Worm (Caenorhabditis elegans) whole organism, young adult: Measurements from ENCODE around the gene nhr-153.

Experiments
- B0019.2 ChIP-seq: fragments of 200-800 bp; sonication (Bioruptor generic); conservative IDR thresholded peaks from 2 replicates; pipeline ENCODE4 v1.3.6; 2022; ENCODE audit warnings: missing genetic modification reagents, missing genetic modification characterization, missing compliant biosample characterization
- F10E7.11 ChIP-seq: sonication (generic microtip); optimal IDR thresholded peaks from 2 replicates; lab custom pipeline; 2017; ENCODE audit warnings: mild to moderate bottlenecking, missing genetic modification characterization, moderate library complexity, missing compliant biosample characterization
- F33H1.4 ChIP-seq: fragments of 200-800 bp; sonication (Bioruptor generic); IDR thresholded peaks from 2 replicates; pipeline ENCODE4 v1.3.6; 2022; ENCODE audit warnings: missing genetic modification reagents, missing genetic modification characterization, missing compliant biosample characterization
- F57A8.1 ChIP-seq: fragments of 200-800 bp; sonication (Bioruptor generic); optimal IDR thresholded peaks from 2 replicates; lab custom pipeline; 2018; ENCODE audit warnings: mild to moderate bottlenecking, missing genetic modification characterization, moderate library complexity, missing compliant biosample characterization
- F57C9.4 ChIP-seq: sonication (generic microtip); optimal IDR thresholded peaks from 2 replicates; lab custom pipeline; 2017; ENCODE audit warnings: mild to moderate bottlenecking, missing genetic modification characterization, missing compliant biosample characterization
- K12H6.12 ChIP-seq: fragments of 200-800 bp; sonication (Bioruptor generic); optimal IDR thresholded peaks from 2 replicates; lab custom pipeline; 2018; ENCODE audit warnings: mild to moderate bottlenecking, missing genetic modification characterization, missing compliant biosample characterization
- T26A5.8 ChIP-seq: sonication (generic microtip); optimal IDR thresholded peaks from 2 replicates; lab custom pipeline; 2016; ENCODE audit warnings: missing genetic modification characterization, missing compliant biosample characterization
- attf-3 ChIP-seq: fragments of 200-800 bp; sonication (Bioruptor generic); conservative IDR thresholded peaks from 2 replicates; pipeline ENCODE4 v1.3.6; 2022; ENCODE audit warnings: missing genetic modification reagents, missing genetic modification characterization, missing compliant biosample characterization
- attf-6 ChIP-seq: fragments of 200-800 bp; sonication (Bioruptor generic); IDR thresholded peaks from 2 replicates; pipeline ENCODE4 v1.3.6; 2022; ENCODE audit warnings: missing genetic modification reagents, missing genetic modification characterization, missing compliant biosample characterization
- cebp-1 ChIP-seq, 2 experiments: fragments of 200-800 bp in 1 of 2; sonication (Bioruptor generic) in 1 of 2; sonication (generic microtip) in 1 of 2; IDR thresholded peaks in 1 of 2; optimal IDR thresholded peaks in 1 of 2; 2 replicates each; pipeline versions ENCODE4 v1.3.6 to Lab custom; 2017 to 2022; ENCODE audit warnings: missing compliant biosample characterization in 2 of 2, missing genetic modification characterization in 2 of 2, mild to moderate bottlenecking in 1 of 2, missing genetic modification reagents in 1 of 2, moderate library complexity in 1 of 2
- ceh-40 ChIP-seq: fragments of 200-800 bp; sonication (Bioruptor generic); IDR thresholded peaks from 2 replicates; pipeline ENCODE4 v1.3.6; 2022; ENCODE audit warnings: missing genetic modification characterization, missing compliant biosample characterization
- ceh-91 ChIP-seq: fragments of 200-800 bp; sonication (Bioruptor generic); IDR thresholded peaks from 2 replicates; pipeline ENCODE4 v1.3.6; 2022; ENCODE audit warnings: missing genetic modification reagents, missing genetic modification characterization, missing compliant biosample characterization
- hlh-26 ChIP-seq: fragments of 200-800 bp; sonication (Bioruptor generic); conservative IDR thresholded peaks from 2 replicates; pipeline ENCODE4 v1.3.6; 2022; ENCODE audit warnings: missing genetic modification reagents, missing genetic modification characterization, missing compliant biosample characterization
- hsf-1 ChIP-seq: fragments of 200-800 bp; sonication (Bioruptor generic); IDR thresholded peaks from 2 replicates; pipeline ENCODE4 v1.3.6; 2022; ENCODE audit warnings: missing genetic modification reagents, missing genetic modification characterization, missing compliant biosample characterization
- let-526 ChIP-seq: fragments of 200-800 bp; sonication (Bioruptor generic); IDR thresholded peaks from 2 replicates; pipeline ENCODE4 v1.3.6; 2022; ENCODE audit warnings: missing genetic modification reagents, missing genetic modification characterization, missing compliant biosample characterization
- lin-54 ChIP-seq: fragments of 200-800 bp; sonication (Bioruptor generic); optimal IDR thresholded peaks from 2 replicates; lab custom pipeline; 2018; ENCODE audit warnings: mild to moderate bottlenecking, missing genetic modification characterization, missing compliant biosample characterization
- lsl-1 ChIP-seq: fragments of 200-800 bp; sonication (Bioruptor generic); optimal IDR thresholded peaks from 2 replicates; lab custom pipeline; 2018; ENCODE audit warnings: mild to moderate bottlenecking, missing genetic modification characterization, moderate library complexity, missing compliant biosample characterization
- lsy-27 ChIP-seq: sonication (generic microtip); optimal IDR thresholded peaks from 2 replicates; lab custom pipeline; 2017; ENCODE audit warnings: missing genetic modification characterization, mild to moderate bottlenecking, missing compliant biosample characterization, antibody characterized with exemption, missing genotype, borderline replicate concordance; ENCODE audit not compliant: insufficient read depth
- madf-3 ChIP-seq: fragments of 200-800 bp; sonication (Bioruptor generic); IDR thresholded peaks from 2 replicates; pipeline ENCODE4 v1.3.6; 2022; ENCODE audit warnings: missing genetic modification reagents, missing genetic modification characterization, missing compliant biosample characterization
- madf-8 ChIP-seq: fragments of 200-800 bp; sonication (Bioruptor generic); conservative IDR thresholded peaks from 2 replicates; pipeline ENCODE4 v1.3.6; 2022; ENCODE audit warnings: missing genetic modification reagents, missing genetic modification characterization, missing compliant biosample characterization
- mcd-1 ChIP-seq: fragments of 200-800 bp; sonication (Bioruptor generic); IDR thresholded peaks from 2 replicates; pipeline ENCODE4 v1.3.6; 2022; ENCODE audit warnings: missing genetic modification reagents, missing genetic modification characterization, missing compliant biosample characterization
- mel-28 ChIP-seq: sonication (generic microtip); optimal IDR thresholded peaks from 2 replicates; lab custom pipeline; 2016; ENCODE audit warnings: borderline replicate concordance, mild to moderate bottlenecking, missing genetic modification characterization, missing compliant biosample characterization
- nhr-80 ChIP-seq: sonication (generic microtip); optimal IDR thresholded peaks from 2 replicates; lab custom pipeline; 2016; ENCODE audit warnings: missing genetic modification characterization, missing compliant biosample characterization
- sea-2 ChIP-seq: fragments of 200-800 bp; sonication (Bioruptor generic); IDR thresholded peaks from 2 replicates; pipeline ENCODE4 v1.3.6; 2022; ENCODE audit warnings: missing genetic modification characterization, missing compliant biosample characterization
- unc-130 ChIP-seq: sonication (generic microtip); optimal IDR thresholded peaks from 2 replicates; lab custom pipeline; 2016; ENCODE audit warnings: missing genetic modification reagents, missing genetic modification characterization, missing compliant biosample characterization
- zfh-2 ChIP-seq: fragments of 200-800 bp; sonication (Bioruptor generic); conservative IDR thresholded peaks from 2 replicates; pipeline ENCODE4 v1.3.6; 2022; ENCODE audit warnings: missing genetic modification reagents, missing genetic modification characterization, missing compliant biosample characterization
- ztf-22 ChIP-seq: fragments of 200-800 bp; sonication (Bioruptor generic); optimal IDR thresholded peaks from 2 replicates; lab custom pipeline; 2018; ENCODE audit warnings: mild to moderate bottlenecking, missing genetic modification characterization, moderate library complexity, missing compliant biosample characterization

The nhr-153 gene

DNA sequence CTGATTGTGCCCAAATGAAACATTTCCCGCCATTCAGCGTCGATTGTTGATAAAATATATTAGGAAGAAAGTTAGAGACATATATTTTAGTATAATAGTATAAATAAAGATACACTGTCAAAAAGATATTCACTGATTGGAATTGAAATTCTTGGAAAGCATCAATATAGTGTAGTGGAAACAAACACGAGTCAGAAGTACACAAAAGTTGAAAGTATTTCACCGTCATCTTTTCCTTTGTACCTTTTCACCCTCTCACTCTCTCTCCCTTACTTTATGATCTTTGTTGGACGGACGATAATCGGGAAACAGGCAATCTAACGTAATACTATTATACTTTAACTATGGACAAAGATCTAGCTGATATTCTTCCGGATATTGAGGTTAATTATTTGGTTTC is 10.0 kb upstream of the nhr-153 start, which contains the start of gene nhr-208:
nhr-208 (plus strand) TSS at position 288 of the 400 bp plus-strand sequence.
- no peak for TF ChIP-seq T26A5.8

DNA sequence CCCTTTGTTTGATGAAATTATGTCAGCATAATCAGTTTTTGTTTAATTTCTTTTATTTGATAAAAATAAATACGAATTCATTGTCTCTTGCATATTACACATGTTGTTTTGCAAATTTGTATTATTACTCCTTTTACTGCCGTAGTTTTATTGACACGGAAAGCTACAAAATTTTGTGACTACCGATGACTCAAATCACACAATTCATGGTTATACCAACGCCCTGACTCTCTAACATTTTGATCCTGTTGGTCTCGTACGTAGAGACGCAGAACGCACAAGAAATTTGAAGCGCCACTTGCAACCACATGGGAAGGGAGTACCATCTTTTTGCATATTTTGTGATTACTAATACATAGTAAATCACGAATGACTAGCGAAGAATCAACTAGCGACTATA is 8.2 kb upstream of the nhr-153 start, which contains the start of gene nhr-207:
nhr-207 (plus strand) TSS at position 282 of the 400 bp plus-strand sequence.
- TF ChIP-seq lsl-1 (GFP tag; lab: Kevin White, UChicago) (no peak), hsf-1 (GFP tag; lab: Robert Waterston, UW) (no peak), unc-130 (GFP tag; lab: Kevin White, UChicago) (no peak), lin-54 (GFP tag; lab: Kevin White, UChicago) (no peak), nhr-80 (tag; lab: Kevin White, UChicago) (peak; percentile 39), F33H1.4 (GFP tag; lab: Robert Waterston, UW) (no peak)

DNA sequence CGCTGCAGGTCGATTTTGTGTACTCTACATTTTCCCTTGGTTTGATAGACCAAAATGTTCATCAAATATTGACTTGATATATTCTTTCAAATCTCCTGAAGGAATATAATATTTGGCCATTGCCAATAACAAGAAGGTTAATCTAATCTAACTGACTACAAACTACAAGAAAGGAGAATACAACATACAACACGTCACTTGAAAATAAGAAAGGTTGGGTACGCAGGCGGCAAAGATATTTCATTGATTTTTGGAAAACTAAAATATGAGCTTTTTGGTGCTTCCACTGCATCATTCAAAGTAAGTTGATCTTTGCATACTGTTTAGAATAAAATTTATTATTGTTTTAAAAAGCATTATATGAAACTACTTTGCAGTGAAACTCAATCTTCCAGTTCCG is 5.9 kb upstream of the nhr-153 start, which contains the start of gene nhr-209:
nhr-209 (plus strand) TSS at position 27 of the 400 bp plus-strand sequence.
- TF ChIP-seq lin-54 (GFP tag; lab: Kevin White, UChicago) = no peak

DNA sequence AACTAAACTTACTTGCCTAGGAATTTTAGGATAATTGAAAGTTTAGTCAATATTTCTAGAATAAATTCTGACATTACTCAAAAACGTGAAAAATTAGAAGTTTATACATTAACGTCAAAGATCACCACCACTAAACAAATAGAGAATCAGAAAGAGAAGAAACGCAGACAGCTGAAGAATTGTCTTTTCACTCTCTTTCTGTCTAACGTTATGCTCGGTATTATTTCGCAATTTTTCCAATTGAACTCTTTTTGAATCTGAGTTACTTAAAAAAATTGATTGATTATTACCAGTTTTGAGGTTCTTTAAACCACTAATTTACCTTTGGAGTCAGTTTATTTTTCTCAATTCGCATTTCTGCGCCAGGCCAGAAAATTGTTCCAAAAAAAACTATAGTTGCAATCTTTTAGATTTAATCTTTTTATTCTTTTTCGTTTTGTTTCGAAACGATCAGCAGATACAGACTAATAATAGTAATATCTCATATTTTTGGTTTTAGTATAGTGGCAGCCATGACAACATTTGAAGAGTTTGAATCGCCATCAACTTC is 3.2 kb upstream of the nhr-153 start, which contains the start of gene nhr-154:
nhr-154 (plus strand) TSS at position 500 of the 550 bp plus-strand sequence.
- no peak for TF ChIP-seq ceh-91 (GFP tag; lab: Robert Waterston, UW)
- peak; percentile 91 for TF ChIP-seq cebp-1 (GFP tag; IDR thresholded peaks at IDR 0.05; lab: Robert Waterston, UW)
- peak; percentile 97 for TF ChIP-seq cebp-1 (tag; optimal IDR thresholded peaks at IDR 0.05; lab: Kevin White, UChicago)
- TF ChIP-seq F57A8.1 = no peak
- no peak for TF ChIP-seq attf-3
- no peak for TF ChIP-seq madf-8 (GFP tag; lab: Robert Waterston, UW)
- TF ChIP-seq F10E7.11 = no peak
- peak; percentile 1 for TF ChIP-seq nhr-80 (tag; lab: Kevin White, UChicago)
- no peak for TF ChIP-seq ceh-40 (GFP tag; lab: Robert Waterston, UW)
- no peak for TF ChIP-seq K12H6.12 (tag; lab: Kevin White, UChicago)
- no peak for TF ChIP-seq let-526 (GFP tag; lab: Robert Waterston, UW)
- no peak for TF ChIP-seq F57C9.4 (tag; lab: Kevin White, UChicago)
- TF ChIP-seq mcd-1 (GFP tag; lab: Robert Waterston, UW) = no peak
- no peak for TF ChIP-seq lsl-1 (GFP tag; lab: Kevin White, UChicago)

DNA sequence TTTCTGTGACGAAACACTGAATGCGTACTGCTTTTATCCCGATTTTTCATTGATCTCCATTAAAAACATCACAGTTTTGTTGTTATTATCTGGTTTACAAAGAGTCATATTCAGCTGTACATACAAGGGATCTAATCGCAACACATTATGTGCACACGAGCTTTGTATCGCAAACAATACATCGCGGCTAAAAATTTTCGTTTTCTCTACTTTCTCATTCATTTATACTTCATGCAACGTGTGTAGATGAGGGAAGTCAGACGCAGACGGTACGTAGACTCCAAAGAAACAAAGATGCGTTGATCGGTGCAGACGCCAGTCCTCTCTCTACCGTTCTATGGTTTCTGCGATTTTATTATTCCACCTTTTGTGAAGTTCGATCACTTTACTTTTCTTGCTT is 2.8 kb downstream of the nhr-153 start, which contains the start of gene nhr-136:
nhr-136 (plus strand) TSS at position 301 of the 400 bp plus-strand sequence.
- TF ChIP-seq madf-3 (GFP tag; lab: Robert Waterston, UW) (no peak), nhr-80 (tag; lab: Kevin White, UChicago) (peak; percentile 2), K12H6.12 (tag; lab: Kevin White, UChicago) (no peak)

DNA sequence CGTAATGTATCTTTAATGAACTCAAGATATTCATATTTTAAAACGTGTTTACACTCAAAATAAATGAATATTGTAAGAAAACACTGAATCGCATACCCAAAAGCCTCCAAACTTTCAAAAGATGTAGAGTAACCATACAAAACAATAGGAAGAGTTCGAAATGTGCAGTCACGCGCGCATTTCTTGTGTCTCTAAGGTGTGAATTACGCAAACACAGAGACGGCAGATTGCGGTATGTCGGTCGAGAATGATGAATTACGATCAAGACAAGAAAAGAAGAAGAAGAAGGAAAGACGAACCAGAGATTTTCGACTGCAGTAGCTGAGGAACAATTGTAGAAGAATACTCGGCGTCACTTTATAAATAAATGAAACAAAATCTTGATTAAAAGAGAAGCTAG is 7.4 kb downstream of the nhr-153 start, which contains the start of gene lhpp-1:
lhpp-1 (minus strand) TSS at position 354 of the 400 bp plus-strand sequence.
- TF ChIP-seq attf-3 (no peak), F33H1.4 (GFP tag; lab: Robert Waterston, UW) (no peak), sea-2 (GFP tag; lab: Robert Waterston, UW) (no peak), lsl-1 (GFP tag; lab: Kevin White, UChicago) (no peak), attf-6 (GFP tag; lab: Robert Waterston, UW) (no peak), ztf-22 (GFP tag; lab: Kevin White, UChicago) (no peak), lsy-27 (tag; lab: Kevin White, UChicago) (no peak), hlh-26 (no peak), zfh-2 (GFP tag; lab: Robert Waterston, UW) (no peak), B0019.2 (GFP tag; lab: Robert Waterston, UW) (no peak), mel-28 (no peak)
- TF ChIP-seq, all 124 proteins: peak for 0
